Fruit fly (Drosophila melanogaster): ENCODE results near the gene Kap-alpha1.
A peak's percentile ranks its signal among the peaks of the same experiment; 100 is the strongest.

Gene Kap-alpha1

DNA sequence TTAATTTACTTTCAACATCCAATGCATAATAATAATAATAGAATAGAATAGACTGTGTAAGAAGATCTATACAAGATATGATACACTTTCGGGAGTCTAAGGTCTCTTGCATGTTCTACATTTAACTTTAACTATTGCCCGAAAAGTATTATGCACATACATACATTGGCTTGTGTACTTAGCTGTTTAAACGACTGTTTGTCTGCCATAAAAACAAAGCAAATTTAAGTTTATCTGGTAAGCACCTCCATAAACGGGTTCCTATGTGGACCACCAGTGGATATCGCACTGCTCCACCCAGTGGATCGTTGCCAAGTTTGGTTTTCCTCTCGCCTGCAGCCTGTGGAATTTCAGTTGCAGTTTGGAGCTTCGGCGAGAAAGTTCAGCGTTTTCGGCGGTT, 39.9 kb downstream of the Kap-alpha1 start (continued):
- TF ChIP-seq Oaz (GFP tag; IDR thresholded peaks at IDR 0.05) (no peak), CG8359 (GFP tag; optimal IDR thresholded peaks at IDR 0.05; ENCODE audit: borderline replicate concordance) (no peak), MESR4 (GFP tag; optimal IDR thresholded peaks at IDR 0.05) (no peak), row (GFP tag; IDR thresholded peaks at IDR 0.05) (no peak), Opbp (GFP tag; IDR thresholded peaks at IDR 0.05; ENCODE audit: partially characterized antibody) (no peak), Ptx1 (GFP tag; IDR thresholded peaks at IDR 0.05) (no peak), p53 (GFP tag; optimal IDR thresholded peaks at IDR 0.05) (no peak), NFAT (GFP tag; IDR thresholded peaks at IDR 0.05) (no peak), slp2 (GFP tag; optimal IDR thresholded peaks at IDR 0.05) (no peak), Ssrp (tag; optimal IDR thresholded peaks at IDR 0.05) (no peak), CG32767 (GFP tag; IDR thresholded peaks at IDR 0.05) (no peak), slou (GFP tag; optimal IDR thresholded peaks at IDR 0.05) (no peak), wdn (GFP tag; IDR thresholded peaks at IDR 0.05) (no peak), bbx (GFP tag; IDR thresholded peaks at IDR 0.05; ENCODE audit: partially characterized antibody) (no peak), mld (GFP tag; IDR thresholded peaks at IDR 0.05; ENCODE audit: partially characterized antibody) (no peak), CG3838 (GFP tag; optimal IDR thresholded peaks at IDR 0.05) (no peak), lilli (GFP tag; optimal IDR thresholded peaks at IDR 0.05) (no peak), chn (GFP tag; optimal IDR thresholded peaks at IDR 0.05) (no peak), CG15696 (tag; optimal IDR thresholded peaks at IDR 0.05) (no peak), scrt (GFP tag; optimal IDR thresholded peaks at IDR 0.05) (peak; percentile 25), CG6683 (GFP tag; optimal IDR thresholded peaks at IDR 0.05) (no peak), CG14014 (GFP tag; IDR thresholded peaks at IDR 0.05) (no peak), pum (GFP tag; optimal IDR thresholded peaks at IDR 0.05) (no peak), klu (GFP tag; IDR thresholded peaks at IDR 0.05) (no peak), gem (tag; optimal IDR thresholded peaks at IDR 0.05) (no peak), HLH4C (GFP tag; IDR thresholded peaks at IDR 0.05; ENCODE audit: partially characterized antibody) (no peak), CG15601 (tag; optimal IDR thresholded peaks at IDR 0.05) (no peak), Sry-β (GFP tag; optimal IDR thresholded peaks at IDR 0.05) (no peak), knrl (GFP tag; IDR thresholded peaks at IDR 0.05; ENCODE audit: partially characterized antibody) (no peak), CG6791 (GFP tag; IDR thresholded peaks at IDR 0.05; ENCODE audit: partially characterized antibody) (no peak), dmrt11E (tag; optimal IDR thresholded peaks at IDR 0.05) (no peak), CG7928 (GFP tag; optimal IDR thresholded peaks at IDR 0.05) (no peak), CG4360 (GFP tag; IDR thresholded peaks at IDR 0.05) (no peak), repo (GFP tag; optimal IDR thresholded peaks at IDR 0.05) (no peak), NC2α (GFP tag; optimal IDR thresholded peaks at IDR 0.05) (no peak), stc (GFP tag; IDR thresholded peaks at IDR 0.05) (no peak), hth (optimal IDR thresholded peaks at IDR 0.05) (no peak), sens-2 (GFP tag; IDR thresholded peaks at IDR 0.05) (no peak), Usf (GFP tag; optimal IDR thresholded peaks at IDR 0.05) (no peak), ac (GFP tag; optimal IDR thresholded peaks at IDR 0.05) (no peak), shn (GFP tag; optimal IDR thresholded peaks at IDR 0.05) (no peak), CG18262 (tag; optimal IDR thresholded peaks at IDR 0.05) (no peak), Hr39 (optimal IDR thresholded peaks at IDR 0.05) (no peak), sens (GFP tag) (no peak), Six4 (GFP tag; optimal IDR thresholded peaks at IDR 0.05) (no peak), jigr1 (GFP tag; IDR thresholded peaks at IDR 0.05) (no peak), CG6765 (GFP tag; optimal IDR thresholded peaks at IDR 0.05) (peak; percentile 7), CG17912 (GFP tag; optimal IDR thresholded peaks at IDR 0.05) (peak; percentile 21), cg (GFP tag; optimal IDR thresholded peaks at IDR 0.05) (no peak), z (GFP tag; IDR thresholded peaks at IDR 0.05) (no peak), lmd (GFP tag; IDR thresholded peaks at IDR 0.05) (no peak), CG16813 (GFP tag; IDR thresholded peaks at IDR 0.05; ENCODE audit: partially characterized antibody) (no peak), CG6272 (GFP tag; IDR thresholded peaks at IDR 0.05) (no peak)

All from whole organism, embryonic.